Worm (Caenorhabditis elegans) whole organism, mixed stage, embryonic: ENCODE results near the gene C04F5.9.

Experiments
- blmp-1 ChIP-seq: fragments of 150-350 bp; optimal IDR thresholded peaks from 2 replicates; lab custom pipeline; 2014; ENCODE audit warnings: missing biosample characterization, missing genetic modification characterization
- ceh-39 ChIP-seq: fragments of 150-350 bp; optimal IDR thresholded peaks from 2 replicates; lab custom pipeline; 2014; ENCODE audit warnings: missing biosample characterization, missing genetic modification characterization
- ceh-43 ChIP-seq: fragments of 200-800 bp; sonication (Bioruptor generic); optimal IDR thresholded peaks from 2 replicates; lab custom pipeline; 2018; ENCODE audit warnings: mild to moderate bottlenecking, missing genetic modification characterization, moderate library complexity, missing compliant biosample characterization
- hlh-1 ChIP-seq: fragments of 150-350 bp; optimal IDR thresholded peaks from 2 replicates; lab custom pipeline; 2014; ENCODE audit warnings: missing biosample characterization, missing genetic modification reagents, missing genetic modification characterization
- lsy-2 ChIP-seq: fragments of 150-350 bp; optimal IDR thresholded peaks from 2 replicates; lab custom pipeline; 2014; ENCODE audit warnings: missing biosample characterization, missing genetic modification characterization
- mab-5 ChIP-seq: fragments of 150-350 bp; optimal IDR thresholded peaks from 2 replicates; lab custom pipeline; 2014; ENCODE audit warnings: missing biosample characterization, missing genetic modification characterization
- mep-1 ChIP-seq: fragments of 150-350 bp; optimal IDR thresholded peaks from 2 replicates; lab custom pipeline; 2017; ENCODE audit warnings: missing biosample characterization, missing genetic modification reagents, missing genetic modification characterization, inconsistent platforms
- nhr-12 ChIP-seq: fragments of 150-350 bp; optimal IDR thresholded peaks from 2 replicates; lab custom pipeline; 2014; ENCODE audit warnings: missing biosample characterization, missing genetic modification characterization
- nhr-28 ChIP-seq: fragments of 150-350 bp; optimal IDR thresholded peaks from 2 replicates; lab custom pipeline; 2014; ENCODE audit warnings: missing biosample characterization, missing genetic modification characterization
- nhr-76 ChIP-seq: sonication (generic microtip); optimal IDR thresholded peaks from 2 replicates; lab custom pipeline; 2017; ENCODE audit warnings: missing biosample characterization, missing genetic modification characterization
- unc-120 ChIP-seq: sonication (generic microtip); optimal IDR thresholded peaks from 2 replicates; lab custom pipeline; 2017; ENCODE audit warnings: missing genetic modification characterization, missing compliant biosample characterization; ENCODE audit not compliant: poor library complexity, severe bottlenecking
- unc-62 ChIP-seq: fragments of 150-350 bp; optimal IDR thresholded peaks from 2 replicates; lab custom pipeline; 2014; ENCODE audit warnings: missing biosample characterization, missing genetic modification reagents, missing genetic modification characterization

DNA sequence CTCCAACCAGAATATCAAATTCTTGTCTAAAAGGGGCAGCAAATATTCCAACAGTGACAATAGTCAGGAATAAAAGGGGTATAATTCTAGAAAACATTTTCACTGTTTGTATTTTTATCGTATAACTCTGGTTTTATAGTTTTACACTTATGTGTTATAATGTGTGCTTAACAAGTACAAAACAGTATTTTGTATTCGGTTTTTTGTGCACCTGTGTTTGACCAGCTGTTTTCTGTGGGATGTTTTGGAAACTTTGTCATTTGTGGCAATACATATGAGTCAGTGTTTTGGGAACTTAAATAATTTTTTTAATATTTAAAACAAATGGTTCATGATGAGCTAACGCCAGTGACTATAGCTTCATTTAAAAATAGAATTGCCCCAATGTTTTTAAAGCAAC lies 27.4 kb upstream of the C04F5.9 start, which contains the start of gene F14F9.6:
- TF ChIP-seq nhr-76 (tag; lab: Kevin White, UChicago) (no peak), blmp-1 (no peak), unc-120 (no peak), ceh-39 (tag; lab: Kevin White, UChicago) (no peak), lsy-2 (no peak), hlh-1 (tag; lab: Kevin White, UChicago) (no peak), unc-62 (GFP tag; lab: Kevin White, UChicago) (no peak), nhr-12 (tag; lab: Kevin White, UChicago) (no peak), mep-1 (tag; lab: Kevin White, UChicago) (no peak), ceh-43 (no peak), nhr-28 (no peak), mab-5 (tag; lab: Kevin White, UChicago) (no peak)
